4 worm cellular contexts compared by ENCODE assay signal in genomic region chrX:2208391-2208790, ce11.
A peak's percentile ranks its signal among the peaks of the same experiment; 100 is the strongest.
TF ChIP-seq lines count a peak whose summit lies in the region.

No protein-coding gene starts in this region.

TF ChIP-seq in whole organism, L1 larva, 84 proteins besides CTCF, POLR2A, EP300 and RAD21:
- TF ChIP-seq elt-3 (tag; optimal IDR thresholded peaks at IDR 0.05; lab: Kevin White, UChicago) (peak in 1 of 6 experiments; percentile 32), blmp-1 (tag; optimal IDR thresholded peaks at IDR 0.05; lab: Kevin White, UChicago) (peak; percentile 92), unc-130 (tag; optimal IDR thresholded peaks at IDR 0.05; lab: Kevin White, UChicago) (no peak), lin-14 (GFP tag; optimal IDR thresholded peaks at IDR 0.05; lab: Kevin White, UChicago) (peak; percentile 11)

TF ChIP-seq in whole organism, L2 larva, 48 proteins besides CTCF, POLR2A, EP300 and RAD21:
- TF ChIP-seq egl-27 (tag; optimal IDR thresholded peaks at IDR 0.05; lab: Kevin White, UChicago) (peak; percentile 39), sma-9 (GFP tag; optimal IDR thresholded peaks at IDR 0.05; lab: Kevin White, UChicago) (peak; percentile 7), sma-9 (tag; optimal IDR thresholded peaks at IDR 0.05; lab: Kevin White, UChicago) (no peak), ceh-82 (tag; optimal IDR thresholded peaks at IDR 0.05; lab: Kevin White, UChicago) (no peak), blmp-1 (tag; optimal IDR thresholded peaks at IDR 0.05; lab: Kevin White, UChicago; ENCODE audit: insufficient read depth) (peak; percentile 43), ceh-16 (tag; optimal IDR thresholded peaks at IDR 0.05; lab: Kevin White, UChicago) (peak; percentile 5)

TF ChIP-seq in whole organism, L3 larva, 47 proteins besides CTCF, POLR2A, EP300 and RAD21:
- TF ChIP-seq ZK546.5 (tag; optimal IDR thresholded peaks at IDR 0.05; lab: Kevin White, UChicago) (no peak), nhr-77 (tag; optimal IDR thresholded peaks at IDR 0.05; lab: Kevin White, UChicago) (no peak), pqm-1 (tag; optimal IDR thresholded peaks at IDR 0.05; lab: Kevin White, UChicago) (no peak), tbx-2 (tag; optimal IDR thresholded peaks at IDR 0.05; lab: Kevin White, UChicago) (no peak), ceh-28 (tag; optimal IDR thresholded peaks at IDR 0.05; lab: Kevin White, UChicago) (no peak), elt-3 (tag; optimal IDR thresholded peaks at IDR 0.05; lab: Kevin White, UChicago) (peak in 1 of 3 experiments; percentile 27), nhr-23 (tag; optimal IDR thresholded peaks at IDR 0.05; lab: Kevin White, UChicago) (peak; percentile 74), daf-12 (tag; optimal IDR thresholded peaks at IDR 0.05; lab: Kevin White, UChicago) (no peak), nhr-237 (tag; optimal IDR thresholded peaks at IDR 0.05; lab: Kevin White, UChicago) (no peak), nhr-25 (tag; optimal IDR thresholded peaks at IDR 0.05; lab: Kevin White, UChicago) (peak; percentile 51), jun-1 (tag; optimal IDR thresholded peaks at IDR 0.05; lab: Kevin White, UChicago) (no peak)

TF ChIP-seq in whole organism, L4 larva, 104 proteins besides CTCF, POLR2A, EP300 and RAD21:
- peak; percentile 45 for TF ChIP-seq nhr-25 (tag; optimal IDR thresholded peaks at IDR 0.05; lab: Kevin White, UChicago; ENCODE audit: borderline replicate concordance, insufficient read depth)
- no peak for TF ChIP-seq ceh-20 (GFP tag; IDR thresholded peaks at IDR 0.05; lab: Robert Waterston, UW)
- TF ChIP-seq zfp-2 (tag; optimal IDR thresholded peaks at IDR 0.05; lab: Kevin White, UChicago), result no peak
- TF ChIP-seq lin-38 (GFP tag; IDR thresholded peaks at IDR 0.05; lab: Robert Waterston, UW), result no peak
- TF ChIP-seq hlh-11 (tag; optimal IDR thresholded peaks at IDR 0.05; lab: Kevin White, UChicago), result peak; percentile 10
- peak; percentile 28 for TF ChIP-seq nhr-28 (tag; optimal IDR thresholded peaks at IDR 0.05; lab: Kevin White, UChicago)

Comparison
In these comparisons a context has a peak if more than half of its experiments do, and no peak if none do; other contexts are left out.
1. Of the 29 proteins assayed by ChIP-seq in both whole organism, L4 larva and whole organism, L1 larva: peak only in whole organism, L4 larva: nhr-28; only in whole organism, L1 larva: none; in both: none; in neither: 28.